Fruit fly (Drosophila melanogaster) whole organism, prepupa: ENCODE results near the gene CG32271.
A peak's percentile ranks its signal among the peaks of the same experiment; 100 is the strongest.

Experiments
- CG10669 ChIP-seq: fragments of 200-800 bp; sonication (Bioruptor generic); optimal IDR thresholded peaks from 3 replicates; lab custom pipeline; 2018; ENCODE audit warnings: missing biosample characterization, mild to moderate bottlenecking, missing genetic modification characterization, moderate library complexity
- CG16779 ChIP-seq: fragments of 200-800 bp; sonication (Bioruptor generic); optimal IDR thresholded peaks from 3 replicates; lab custom pipeline; 2017; ENCODE audit warnings: missing biosample characterization, mild to moderate bottlenecking, missing genetic modification characterization
- CG3032 ChIP-seq: fragments of 200-800 bp; optimal IDR thresholded peaks from 2 replicates; lab custom pipeline; 2019; ENCODE audit warnings: missing biosample characterization, mild to moderate bottlenecking, missing genetic modification characterization, moderate library complexity
- CG31627 ChIP-seq: fragments of 200-800 bp; sonication (Bioruptor generic); optimal IDR thresholded peaks from 3 replicates; lab custom pipeline; 2016; ENCODE audit warnings: missing biosample characterization, missing genetic modification characterization
- CG34406 ChIP-seq: fragments of 200-800 bp; sonication (Bioruptor generic); optimal IDR thresholded peaks from 3 replicates; lab custom pipeline; 2016; ENCODE audit warnings: missing biosample characterization, missing genetic modification characterization
- CG3919 ChIP-seq: fragments of 200-800 bp; sonication (Bioruptor generic); optimal IDR thresholded peaks from 3 replicates; lab custom pipeline; 2016; ENCODE audit warnings: missing biosample characterization, missing genetic modification characterization
- CG4318 ChIP-seq: fragments of 200-800 bp; sonication (Bioruptor generic); optimal IDR thresholded peaks from 3 replicates; lab custom pipeline; 2017; ENCODE audit warnings: missing biosample characterization, mild to moderate bottlenecking, missing genetic modification characterization
- CG6163 ChIP-seq: fragments of 200-800 bp; sonication (Bioruptor generic); IDR thresholded peaks from 3 replicates; pipeline ENCODE4 v1.3.6; 2022; ENCODE audit warnings: missing biosample characterization, missing genetic modification characterization
- CG6276 ChIP-seq: fragments of 200-800 bp; sonication (Bioruptor generic); optimal IDR thresholded peaks from 2 replicates; lab custom pipeline; 2017; ENCODE audit warnings: missing biosample characterization, mild to moderate bottlenecking, missing genetic modification characterization
- CG6792 ChIP-seq: fragments of 200-800 bp; sonication (Bioruptor generic); optimal IDR thresholded peaks from 3 replicates; lab custom pipeline; 2016; ENCODE audit warnings: missing biosample characterization, missing genetic modification characterization
- CG6808 ChIP-seq: fragments of 200-800 bp; sonication (Bioruptor generic); optimal IDR thresholded peaks from 3 replicates; lab custom pipeline; 2017; ENCODE audit warnings: missing biosample characterization, missing genetic modification characterization, mild to moderate bottlenecking, moderate library complexity, missing genetic modification reagents
- CG6854 ChIP-seq: fragments of 200-800 bp; sonication (Bioruptor generic); optimal IDR thresholded peaks from 2 replicates; lab custom pipeline; 2017; ENCODE audit warnings: missing biosample characterization, mild to moderate bottlenecking, missing genetic modification characterization
- CG8119 ChIP-seq: fragments of 200-800 bp; sonication (Bioruptor generic); IDR thresholded peaks from 3 replicates; pipeline ENCODE4 v1.3.6; 2022; ENCODE audit warnings: missing biosample characterization, missing genetic modification characterization
- CG8632 ChIP-seq: fragments of 200-800 bp; sonication (Bioruptor generic); optimal IDR thresholded peaks from 3 replicates; lab custom pipeline; 2016; ENCODE audit warnings: missing biosample characterization, missing genetic modification characterization
- Eip75B ChIP-seq: fragments of 200-800 bp; sonication (Bioruptor generic); optimal IDR thresholded peaks from 3 replicates; lab custom pipeline; 2016; ENCODE audit warnings: missing biosample characterization, missing genetic modification characterization
- Eip78C ChIP-seq: fragments of 200-800 bp; sonication (Bioruptor generic); peaks from one replicate; lab custom pipeline; 2016; ENCODE audit warnings: missing biosample characterization, missing genetic modification characterization
- Eip93F ChIP-seq: fragments of 200-800 bp; sonication (Bioruptor generic); optimal IDR thresholded peaks from 2 replicates; lab custom pipeline; 2016; ENCODE audit warnings: missing biosample characterization, mild to moderate bottlenecking, missing genetic modification characterization
- Hr38 ChIP-seq: sonication (Bioruptor generic); optimal IDR thresholded peaks from 2 replicates; lab custom pipeline; 2016; ENCODE audit warnings: missing biosample characterization, missing genetic modification characterization
- Hr39 ChIP-seq: fragments of 200-800 bp; sonication (Bioruptor generic); optimal IDR thresholded peaks from 2 replicates; lab custom pipeline; 2016; ENCODE audit warnings: missing biosample characterization, missing genetic modification characterization
- Hr4 ChIP-seq: fragments of 200-800 bp; sonication (Bioruptor generic); optimal IDR thresholded peaks from 3 replicates; lab custom pipeline; 2016; ENCODE audit warnings: missing biosample characterization, missing genetic modification characterization
- Met ChIP-seq: fragments of 200-800 bp; sonication (Bioruptor generic); optimal IDR thresholded peaks from 3 replicates; lab custom pipeline; 2016; ENCODE audit warnings: missing biosample characterization, missing genetic modification characterization
- OdsH ChIP-seq: fragments of 200-800 bp; sonication (Bioruptor generic); optimal IDR thresholded peaks from 3 replicates; lab custom pipeline; 2016; ENCODE audit warnings: missing biosample characterization, missing genetic modification characterization
- Smox ChIP-seq: fragments of 200-800 bp; sonication (Bioruptor generic); optimal IDR thresholded peaks from 3 replicates; lab custom pipeline; 2016; ENCODE audit warnings: missing biosample characterization, missing genetic modification characterization
- Sox102F ChIP-seq: fragments of 200-800 bp; sonication (Bioruptor generic); optimal IDR thresholded peaks from 2 replicates; lab custom pipeline; 2016; ENCODE audit warnings: missing biosample characterization, mild to moderate bottlenecking, missing genetic modification characterization
- Sox14 ChIP-seq: fragments of 200-800 bp; sonication (Bioruptor generic); optimal IDR thresholded peaks from 3 replicates; lab custom pipeline; 2016; ENCODE audit warnings: missing biosample characterization, missing genetic modification characterization
- Sox15 ChIP-seq: fragments of 200-800 bp; sonication (Bioruptor generic); optimal IDR thresholded peaks from 3 replicates; lab custom pipeline; 2016; ENCODE audit warnings: missing biosample characterization, missing genetic modification characterization
- achi ChIP-seq: fragments of 200-800 bp; sonication (Bioruptor generic); optimal IDR thresholded peaks from 3 replicates; lab custom pipeline; 2016; ENCODE audit warnings: missing biosample characterization, missing genetic modification characterization
- acj6 ChIP-seq: fragments of 200-800 bp; sonication (Bioruptor generic); optimal IDR thresholded peaks from 3 replicates; lab custom pipeline; 2016; ENCODE audit warnings: missing biosample characterization, missing genetic modification characterization
- cyc ChIP-seq: fragments of 200-800 bp; sonication (Bioruptor generic); optimal IDR thresholded peaks from 3 replicates; lab custom pipeline; 2016; ENCODE audit warnings: missing biosample characterization, missing genetic modification characterization
- dac ChIP-seq: fragments of 200-800 bp; sonication (Bioruptor generic); optimal IDR thresholded peaks from 2 replicates; lab custom pipeline; 2017; ENCODE audit warnings: missing biosample characterization, mild to moderate bottlenecking, missing genetic modification characterization
- eg ChIP-seq: fragments of 200-800 bp; sonication (Bioruptor generic); IDR thresholded peaks from 3 replicates; pipeline ENCODE4 v1.3.6; 2022; ENCODE audit warnings: missing biosample characterization, missing genetic modification characterization
- esn ChIP-seq: fragments of 200-800 bp; sonication (Bioruptor generic); optimal IDR thresholded peaks from 2 replicates; lab custom pipeline; 2016; ENCODE audit warnings: missing biosample characterization, mild to moderate bottlenecking, missing genetic modification characterization, moderate library complexity
- fkh ChIP-seq: fragments of 200-800 bp; sonication (Bioruptor generic); optimal IDR thresholded peaks from 3 replicates; lab custom pipeline; 2017; ENCODE audit warnings: missing biosample characterization, mild to moderate bottlenecking, missing genetic modification characterization, moderate library complexity
- lz ChIP-seq: fragments of 200-800 bp; sonication (Bioruptor generic); optimal IDR thresholded peaks from 3 replicates; lab custom pipeline; 2016; ENCODE audit warnings: missing biosample characterization, missing genetic modification characterization
- net ChIP-seq: fragments of 200-800 bp; sonication (Bioruptor generic); optimal IDR thresholded peaks from 3 replicates; lab custom pipeline; 2016; ENCODE audit warnings: missing biosample characterization, missing genetic modification characterization
- ss ChIP-seq, 2 experiments: fragments of 200-800 bp; sonication (Bioruptor generic); optimal IDR thresholded peaks; 2 replicates in 1 of 2; 3 replicates in 1 of 2; lab custom pipeline; 2017 to 2018; ENCODE audit warnings: mild to moderate bottlenecking in 2 of 2, missing biosample characterization in 2 of 2, missing genetic modification characterization in 2 of 2, moderate library complexity in 1 of 2
- topi ChIP-seq: fragments of 200-800 bp; sonication (Bioruptor generic); optimal IDR thresholded peaks from 3 replicates; lab custom pipeline; 2016; ENCODE audit warnings: missing biosample characterization, missing genetic modification characterization

CG32271 gene

dm6 chr3L:3192912-3193311, 10.1 kb downstream of the CG32271 start, which contains the start of gene Hsp83 (continued):
- peak; percentile 97 for TF ChIP-seq CG6163
- TF ChIP-seq CG34406 (GFP tag; lab: Kevin White, UChicago): peak; percentile 93
- peak; percentile 97 for TF ChIP-seq esn (GFP tag; lab: Kevin White, UChicago)
- peak; percentile 82 for TF ChIP-seq CG8119 (GFP tag; lab: Robert Waterston, UW)
- TF ChIP-seq achi: peak; percentile 88
- peak; percentile 85 for TF ChIP-seq acj6
- TF ChIP-seq Hr39 (GFP tag; lab: Kevin White, UChicago): peak; percentile 75
- TF ChIP-seq lz (GFP tag; lab: Kevin White, UChicago): peak; percentile 93
- TF ChIP-seq OdsH: peak; percentile 84
- TF ChIP-seq Sox15: peak; percentile 18
- TF ChIP-seq CG6808 (GFP tag; lab: Kevin White, UChicago): peak; percentile 93
- peak; percentile 92 for TF ChIP-seq topi (GFP tag; lab: Kevin White, UChicago)
- peak; percentile 96 for TF ChIP-seq net (GFP tag; lab: Kevin White, UChicago)
- peak; percentile 90 for TF ChIP-seq CG10669 (GFP tag; lab: Kevin White, UChicago)
- TF ChIP-seq ss (GFP tag; optimal IDR thresholded peaks at IDR 0.05; lab: Kevin White, UChicago): peak; percentile 98
- peak; percentile 88 for TF ChIP-seq Smox (GFP tag; lab: Kevin White, UChicago)
- peak; percentile 94 for TF ChIP-seq Met
- TF ChIP-seq cyc: peak; percentile 90
- TF ChIP-seq CG16779 (tag; lab: Kevin White, UChicago): peak; percentile 98
- TF ChIP-seq, all 60 proteins: peak for 57

dm6 chr3L:3192333-3192894, 10.5 kb downstream of the CG32271 start, which contains the start of gene CG14965:
Gene CG14965 (minus strand): TSS chr3L:3192491.
- TF ChIP-seq fkh (GFP tag; lab: Kevin White, UChicago) (peak; percentile 85), Hr4 (no peak), Sox102F (GFP tag; lab: Kevin White, UChicago) (no peak)
- TF ChIP-seq, all 60 proteins: peak for 1

dm6 chr3L:3189647-3190046, 13.3 kb downstream of the CG32271 start, which contains the start of the genes CG42525 and CG14958:
Gene CG42525 (minus strand): TSS chr3L:3189747.
Gene CG14958 (plus strand): TSS chr3L:3189978.
- TF ChIP-seq cyc: no peak
- TF ChIP-seq CG8632 (GFP tag; lab: Kevin White, UChicago): no peak
- no peak for TF ChIP-seq acj6
- TF ChIP-seq CG3032: no peak
- no peak for TF ChIP-seq CG3919 (GFP tag; lab: Kevin White, UChicago)
- no peak for TF ChIP-seq Sox14 (GFP tag; lab: Kevin White, UChicago)
- no peak for TF ChIP-seq Eip93F (GFP tag; lab: Kevin White, UChicago)
- no peak for TF ChIP-seq Eip75B
- no peak for TF ChIP-seq CG31627 (GFP tag; lab: Kevin White, UChicago)
- TF ChIP-seq CG6163: no peak
- TF ChIP-seq topi (GFP tag; lab: Kevin White, UChicago): no peak
- no peak for TF ChIP-seq CG4318 (GFP tag; lab: Kevin White, UChicago)
- TF ChIP-seq CG16779 (tag; lab: Kevin White, UChicago): no peak
- TF ChIP-seq CG6792 (GFP tag; lab: Kevin White, UChicago): no peak

dm6 chr3L:3187263-3187662, 15.7 kb downstream of the CG32271 start, which contains the start of gene CG14957:
Gene CG14957 (plus strand): TSS chr3L:3187563.
- TF ChIP-seq CG6854 (peak; percentile 0), net (GFP tag; lab: Kevin White, UChicago) (no peak)

dm6 chr3L:3186364-3186763, 16.6 kb downstream of the CG32271 start, which contains the start of gene CG32284:
Gene CG32284 (plus strand): TSS chr3L:3186664.
- no peak for TF ChIP-seq Sox15
- TF ChIP-seq Hr4: no peak
- TF ChIP-seq esn (GFP tag; lab: Kevin White, UChicago): no peak
- TF ChIP-seq Eip78C (GFP tag; lab: Kevin White, UChicago): no peak
- TF ChIP-seq cyc: no peak
- TF ChIP-seq CG6276 (GFP tag; lab: Kevin White, UChicago): no peak
- no peak for TF ChIP-seq CG8119 (GFP tag; lab: Robert Waterston, UW)
- no peak for TF ChIP-seq CG8632 (GFP tag; lab: Kevin White, UChicago)
- TF ChIP-seq eg (GFP tag; lab: Robert Waterston, UW): no peak
- TF ChIP-seq CG4318 (GFP tag; lab: Kevin White, UChicago): no peak
- TF ChIP-seq Hr38 (GFP tag; lab: Kevin White, UChicago): no peak
- no peak for TF ChIP-seq CG6792 (GFP tag; lab: Kevin White, UChicago)
- TF ChIP-seq CG3919 (GFP tag; lab: Kevin White, UChicago): no peak
- no peak for TF ChIP-seq dac
- TF ChIP-seq net (GFP tag; lab: Kevin White, UChicago): no peak
- no peak for TF ChIP-seq Sox102F (GFP tag; lab: Kevin White, UChicago)
- TF ChIP-seq fkh (GFP tag; lab: Kevin White, UChicago): no peak
- no peak for TF ChIP-seq OdsH
